Worm (Caenorhabditis elegans): ENCODE data around the gene T10B5.8.

T10B5.8 gene

ce11 chrV:1869682-1870081 lies 27.8 kb downstream of the T10B5.8 start, which contains the start of gene T10B5.3:
Gene T10B5.3, minus strand, starts transcription at chrV:1869782.
- TF ChIP-seq lin-54 (GFP tag; optimal IDR thresholded peaks at IDR 0.05), result no peak
- no peak for TF ChIP-seq athp-1 (tag; optimal IDR thresholded peaks at IDR 0.05)
- no peak for TF ChIP-seq let-526 (GFP tag; IDR thresholded peaks at IDR 0.05)
- no peak for TF ChIP-seq aptf-2 (GFP tag; conservative IDR thresholded peaks at IDR 0.05)
- no peak for TF ChIP-seq egrh-3 (GFP tag; IDR thresholded peaks at IDR 0.05)
- no peak for TF ChIP-seq B0019.2 (GFP tag; conservative IDR thresholded peaks at IDR 0.05)
- TF ChIP-seq bed-1 (GFP tag; IDR thresholded peaks at IDR 0.05), result no peak
- no peak for TF ChIP-seq T07F8.4 (tag; optimal IDR thresholded peaks at IDR 0.05)
- TF ChIP-seq sea-2 (GFP tag; IDR thresholded peaks at IDR 0.05), result no peak
- no peak for TF ChIP-seq B0035.1 (tag; optimal IDR thresholded peaks at IDR 0.05)
- no peak for TF ChIP-seq bed-2 (GFP tag; IDR thresholded peaks at IDR 0.05)
- TF ChIP-seq zfh-2 (GFP tag; conservative IDR thresholded peaks at IDR 0.05), result no peak
- no peak for TF ChIP-seq hmg-20 (GFP tag; IDR thresholded peaks at IDR 0.05)
- TF ChIP-seq rcor-1 (GFP tag; IDR thresholded peaks at IDR 0.05), result no peak
- TF ChIP-seq dox-1 (GFP tag; IDR thresholded peaks at IDR 0.05), result no peak
- TF ChIP-seq Y53F4B.3 (GFP tag; IDR thresholded peaks at IDR 0.05), result no peak
- TF ChIP-seq gei-17 (GFP tag; optimal IDR thresholded peaks at IDR 0.05), result no peak
- TF ChIP-seq ztf-26 (tag; optimal IDR thresholded peaks at IDR 0.05), result no peak
- TF ChIP-seq ztf-3 (GFP tag; optimal IDR thresholded peaks at IDR 0.05), result no peak

ce11 chrV:1870515-1870940 lies 28.7 kb downstream of the T10B5.8 start:
- TF ChIP-seq hsf-1 (GFP tag; IDR thresholded peaks at IDR 0.05), result peak; percentile 59; the same call in 1 of the 2 replicates
- peak; percentile 86 for TF ChIP-seq ztf-18 (tag; optimal IDR thresholded peaks at IDR 0.05)
- TF ChIP-seq D2030.7 (GFP tag; IDR thresholded peaks at IDR 0.05), result peak; percentile 82
- TF ChIP-seq F22D6.2 (tag; optimal IDR thresholded peaks at IDR 0.05), result no peak
- TF ChIP-seq dox-1 (GFP tag; IDR thresholded peaks at IDR 0.05), result peak; percentile 74
- TF ChIP-seq lin-35 (GFP tag; optimal IDR thresholded peaks at IDR 0.05), result no peak
- no peak for TF ChIP-seq repo-1 (tag; optimal IDR thresholded peaks at IDR 0.05)
- TF ChIP-seq ceh-100 (GFP tag; IDR thresholded peaks at IDR 0.05), result peak; percentile 88
- no peak for TF ChIP-seq T07F8.4 (tag; optimal IDR thresholded peaks at IDR 0.05)
- TF ChIP-seq unc-130 (GFP tag; optimal IDR thresholded peaks at IDR 0.05), result peak; percentile 39
- no peak for TF ChIP-seq sdz-38 (tag; optimal IDR thresholded peaks at IDR 0.05)
- TF ChIP-seq egl-18 (GFP tag; IDR thresholded peaks at IDR 0.05), result no peak
- peak; percentile 59; the same call in 1 of the 2 replicates for TF ChIP-seq ekl-4 (GFP tag; IDR thresholded peaks at IDR 0.05)
- peak; percentile 34; the same call in 1 of the 2 replicates for TF ChIP-seq attf-6 (GFP tag; IDR thresholded peaks at IDR 0.05)
- TF ChIP-seq egrh-3 (GFP tag; IDR thresholded peaks at IDR 0.05), result no peak
- no peak for TF ChIP-seq K12H6.12 (tag; optimal IDR thresholded peaks at IDR 0.05)
- peak; percentile 63; the same call in 1 of the 2 replicates for TF ChIP-seq C17E4.6 (GFP tag; IDR thresholded peaks at IDR 0.05)
- TF ChIP-seq K11D2.4 (GFP tag; IDR thresholded peaks at IDR 0.05), result no peak
- TF ChIP-seq tlf-1 (GFP tag; optimal IDR thresholded peaks at IDR 0.05), result no peak
- TF ChIP-seq Y53G8AR.9 (GFP tag; conservative IDR thresholded peaks at IDR 0.05), result peak; percentile 67; the same call in 1 of the 2 replicates
- no peak for TF ChIP-seq gei-17 (GFP tag; optimal IDR thresholded peaks at IDR 0.05)
- peak; percentile 54 for TF ChIP-seq F49E8.2 (tag; optimal IDR thresholded peaks at IDR 0.05; ENCODE audit: insufficient read depth)
- peak; percentile 25; the same call in 1 of the 2 replicates for TF ChIP-seq madf-8 (GFP tag; conservative IDR thresholded peaks at IDR 0.05)
- no peak for TF ChIP-seq C06A6.2 (GFP tag; conservative IDR thresholded peaks at IDR 0.05)
- TF ChIP-seq ztf-22 (GFP tag; optimal IDR thresholded peaks at IDR 0.05), result no peak
- no peak for TF ChIP-seq B0261.1 (tag; optimal IDR thresholded peaks at IDR 0.05)
- TF ChIP-seq dpl-1 (GFP tag; optimal IDR thresholded peaks at IDR 0.05), result peak; percentile 27
- TF ChIP-seq cebp-1 (GFP tag; IDR thresholded peaks at IDR 0.05), result no peak
- TF ChIP-seq cebp-1 (tag; optimal IDR thresholded peaks at IDR 0.05), result no peak
- TF ChIP-seq cebp-2 (GFP tag; IDR thresholded peaks at IDR 0.05), result no peak
- TF ChIP-seq mcd-1 (GFP tag; IDR thresholded peaks at IDR 0.05), result peak; percentile 25; the same call in 1 of the 2 replicates
- no peak for TF ChIP-seq ztf-3 (GFP tag; optimal IDR thresholded peaks at IDR 0.05)
- no peak for TF ChIP-seq atf-7 (tag; optimal IDR thresholded peaks at IDR 0.05)
- peak; percentile 60; the same call in 1 of the 2 replicates for TF ChIP-seq madf-3 (GFP tag; IDR thresholded peaks at IDR 0.05)

All from whole organism, young adult.